Fruit fly (Drosophila melanogaster) whole organism, embryonic: ENCODE results near the gene Gart.

Experiments used
- Adf1 ChIP-seq: fragments of 200-800 bp; sonication (Bioruptor generic); IDR thresholded peaks from 2 replicates; pipeline ENCODE4 v1.3.6; 2022; ENCODE audit warnings: missing biosample characterization, missing genetic modification characterization
- CG10366 ChIP-seq: fragments of 200-800 bp; sonication (Bioruptor generic); IDR thresholded peaks from 2 replicates; pipeline ENCODE4 v1.3.6; 2022; ENCODE audit warnings: missing biosample characterization, missing genetic modification characterization
- CG10654 ChIP-seq: fragments of 200-800 bp; sonication (Bioruptor generic); optimal IDR thresholded peaks from 2 replicates; lab custom pipeline; 2016; ENCODE audit warnings: missing biosample characterization, missing genetic modification characterization
- CG11247 ChIP-seq: fragments of 200-800 bp; sonication (Bioruptor generic); IDR thresholded peaks from 2 replicates; pipeline ENCODE4 v1.3.6; 2022; ENCODE audit warnings: missing biosample characterization, missing genetic modification characterization
- CG11560 ChIP-seq: fragments of 200-800 bp; sonication (Bioruptor generic); IDR thresholded peaks from 3 replicates; pipeline ENCODE4 v1.3.6; 2022; ENCODE audit warnings: missing biosample characterization, missing genetic modification characterization
- CG14710 ChIP-seq: fragments of 200-800 bp; sonication (Bioruptor generic); optimal IDR thresholded peaks from 3 replicates; lab custom pipeline; 2019; ENCODE audit warnings: missing biosample characterization, mild to moderate bottlenecking, missing genetic modification characterization, moderate library complexity
- CG15011 ChIP-seq: fragments of 200-800 bp; sonication (Bioruptor generic); optimal IDR thresholded peaks from 3 replicates; lab custom pipeline; 2018; ENCODE audit warnings: missing biosample characterization, mild to moderate bottlenecking, missing genetic modification characterization
- CG18619 ChIP-seq: fragments of 200-800 bp; sonication (Bioruptor generic); optimal IDR thresholded peaks from 3 replicates; lab custom pipeline; 2017; ENCODE audit warnings: missing biosample characterization, mild to moderate bottlenecking, missing genetic modification characterization
- CG3281 ChIP-seq: fragments of 200-800 bp; sonication (Bioruptor generic); optimal IDR thresholded peaks from 3 replicates; lab custom pipeline; 2017; ENCODE audit warnings: missing biosample characterization, mild to moderate bottlenecking, missing genetic modification characterization
- CG33213 ChIP-seq: fragments of 200-800 bp; sonication (Bioruptor generic); optimal IDR thresholded peaks from 3 replicates; lab custom pipeline; 2016; ENCODE audit warnings: missing biosample characterization, missing genetic modification characterization
- CG3407 ChIP-seq: fragments of 200-800 bp; sonication (Bioruptor generic); optimal IDR thresholded peaks from 2 replicates; lab custom pipeline; 2018; ENCODE audit warnings: missing biosample characterization, mild to moderate bottlenecking, missing genetic modification characterization
- CG5180 ChIP-seq: fragments of 200-800 bp; sonication (Bioruptor generic); optimal IDR thresholded peaks from 3 replicates; lab custom pipeline; 2017; ENCODE audit warnings: missing biosample characterization, missing genetic modification characterization, mild to moderate bottlenecking, moderate library complexity, missing genetic modification reagents
- CG5245 ChIP-seq: fragments of 200-800 bp; sonication (Bioruptor generic); optimal IDR thresholded peaks from 3 replicates; lab custom pipeline; 2016; ENCODE audit warnings: missing biosample characterization, missing genetic modification characterization
- CG6254 ChIP-seq: fragments of 200-800 bp; sonication (Bioruptor generic); optimal IDR thresholded peaks from 3 replicates; lab custom pipeline; 2017; ENCODE audit warnings: mild to moderate bottlenecking, missing biosample characterization, missing genetic modification reagents, missing genetic modification characterization
- CG6765 ChIP-seq: fragments of 200-800 bp; sonication (Bioruptor generic); optimal IDR thresholded peaks from 3 replicates; lab custom pipeline; 2017; ENCODE audit warnings: missing biosample characterization, mild to moderate bottlenecking, missing genetic modification characterization
- CG8359 ChIP-seq: fragments of 200-800 bp; sonication (Bioruptor generic); optimal IDR thresholded peaks from 2 replicates; lab custom pipeline; 2017; ENCODE audit warnings: missing biosample characterization, mild to moderate bottlenecking, missing genetic modification characterization, borderline replicate concordance
- CG8478 ChIP-seq: fragments of >200 bp; optimal IDR thresholded peaks from 2 replicates; lab custom pipeline; 2018
- CG9727 ChIP-seq: fragments of 200-800 bp; sonication (Bioruptor generic); optimal IDR thresholded peaks from 3 replicates; lab custom pipeline; 2017; ENCODE audit warnings: missing biosample characterization, mild to moderate bottlenecking, missing genetic modification characterization
- CoRest ChIP-seq: fragments of 200-800 bp; sonication (Bioruptor generic); optimal IDR thresholded peaks from 3 replicates; lab custom pipeline; 2018; ENCODE audit warnings: missing biosample characterization, mild to moderate bottlenecking, missing genetic modification characterization, moderate library complexity
- D19A ChIP-seq: fragments of 200-800 bp; optimal IDR thresholded peaks from 3 replicates; lab custom pipeline; 2019; ENCODE audit warnings: missing biosample characterization, mild to moderate bottlenecking, missing genetic modification characterization, moderate library complexity
- Deaf1 ChIP-seq: fragments of 200-800 bp; optimal IDR thresholded peaks from 3 replicates; lab custom pipeline; 2019; ENCODE audit warnings: missing biosample characterization, mild to moderate bottlenecking, missing genetic modification characterization, moderate library complexity
- Doc2 ChIP-seq: fragments of 200-800 bp; sonication (Bioruptor generic); IDR thresholded peaks from 2 replicates; pipeline ENCODE4 v1.3.6; 2022; ENCODE audit warnings: missing biosample characterization, missing genetic modification characterization
- Gsc ChIP-seq: fragments of 200-800 bp; sonication (Bioruptor generic); IDR thresholded peaks from 2 replicates; pipeline ENCODE4 v1.3.6; 2022; ENCODE audit warnings: missing biosample characterization, missing genetic modification characterization
- HHEX ChIP-seq: fragments of 200-800 bp; sonication (Bioruptor generic); optimal IDR thresholded peaks from 3 replicates; lab custom pipeline; 2017; ENCODE audit warnings: missing biosample characterization, mild to moderate bottlenecking, missing genetic modification characterization, missing genetic modification reagents
- MBD-R2 ChIP-seq: fragments of 200-800 bp; sonication (Bioruptor generic); IDR thresholded peaks from 2 replicates; pipeline ENCODE4 v1.3.6; 2022; ENCODE audit warnings: missing biosample characterization, missing genetic modification characterization
- Myb ChIP-seq: fragments of 200-800 bp; sonication (Bioruptor generic); optimal IDR thresholded peaks from 2 replicates; lab custom pipeline; 2016; ENCODE audit warnings: missing biosample characterization, missing genetic modification characterization
- Nf-YC ChIP-seq: fragments of 200-800 bp; optimal IDR thresholded peaks from 3 replicates; lab custom pipeline; 2019; ENCODE audit warnings: missing biosample characterization, mild to moderate bottlenecking, missing genetic modification characterization, moderate library complexity
- Xbp1 ChIP-seq: fragments of 200-800 bp; sonication (Bioruptor generic); optimal IDR thresholded peaks from 3 replicates; lab custom pipeline; 2016; ENCODE audit warnings: missing biosample characterization, mild to moderate bottlenecking, missing genetic modification characterization
- amos ChIP-seq: fragments of 200-800 bp; sonication (Bioruptor generic); IDR thresholded peaks from 2 replicates; pipeline ENCODE4 v1.3.6; 2022; ENCODE audit warnings: missing biosample characterization, missing genetic modification characterization; ENCODE audit not compliant: partially characterized antibody
- ap ChIP-seq: fragments of 200-800 bp; sonication (Bioruptor generic); IDR thresholded peaks from 2 replicates; pipeline ENCODE4 v1.3.6; 2022; ENCODE audit warnings: missing biosample characterization, missing genetic modification characterization
- ash1 ChIP-seq: fragments of 200-800 bp; sonication (Bioruptor generic); optimal IDR thresholded peaks from 2 replicates; lab custom pipeline; 2018; ENCODE audit warnings: missing biosample characterization, mild to moderate bottlenecking, missing genetic modification characterization
- cato ChIP-seq: fragments of 200-800 bp; sonication (Bioruptor generic); optimal IDR thresholded peaks from 2 replicates; lab custom pipeline; 2016; ENCODE audit warnings: missing biosample characterization, missing genetic modification characterization, borderline replicate concordance
- croc ChIP-seq: fragments of 200-800 bp; sonication (Bioruptor generic); conservative IDR thresholded peaks from 3 replicates; pipeline ENCODE4 v1.3.6; 2022; ENCODE audit warnings: missing biosample characterization, missing genetic modification characterization
- da ChIP-seq: fragments of 200-800 bp; sonication (Bioruptor generic); optimal IDR thresholded peaks from 2 replicates; lab custom pipeline; 2016; ENCODE audit warnings: missing biosample characterization, missing genetic modification characterization
- dati ChIP-seq: fragments of 200-800 bp; sonication (Bioruptor generic); IDR thresholded peaks from 2 replicates; pipeline ENCODE4 v1.3.6; 2022; ENCODE audit warnings: missing biosample characterization, missing genetic modification characterization
- esg ChIP-seq: fragments of 200-800 bp; sonication (Bioruptor generic); conservative IDR thresholded peaks from 2 replicates; pipeline ENCODE4 v1.3.6; 2022; ENCODE audit warnings: missing biosample characterization, missing genetic modification characterization
- fu2 ChIP-seq: fragments of 200-800 bp; sonication (Bioruptor generic); optimal IDR thresholded peaks from 2 replicates; lab custom pipeline; 2016; ENCODE audit warnings: missing biosample characterization, missing genetic modification characterization
- gcm2 ChIP-seq: fragments of 200-800 bp; sonication (Bioruptor generic); optimal IDR thresholded peaks from 2 replicates; lab custom pipeline; 2016; ENCODE audit warnings: missing biosample characterization, missing genetic modification characterization
- lab ChIP-seq: fragments of 200-800 bp; sonication (Bioruptor generic); optimal IDR thresholded peaks from 3 replicates; lab custom pipeline; 2017; ENCODE audit warnings: missing biosample characterization, missing genetic modification characterization, mild to moderate bottlenecking, moderate library complexity, missing genetic modification reagents
- org-1 ChIP-seq: fragments of 200-800 bp; sonication (Bioruptor generic); optimal IDR thresholded peaks from 2 replicates; lab custom pipeline; 2017; ENCODE audit warnings: missing biosample characterization, missing genetic modification characterization
- p53 ChIP-seq: fragments of 200-800 bp; sonication (Bioruptor generic); optimal IDR thresholded peaks from 2 replicates; lab custom pipeline; 2016; ENCODE audit warnings: missing biosample characterization, missing genetic modification characterization
- pnt ChIP-seq: fragments of 200-800 bp; sonication (Bioruptor generic); optimal IDR thresholded peaks from 3 replicates; lab custom pipeline; 2016; ENCODE audit warnings: missing biosample characterization, missing genetic modification characterization
- pzg ChIP-seq: fragments of 200-800 bp; sonication (Bioruptor generic); optimal IDR thresholded peaks from 3 replicates; lab custom pipeline; 2018; ENCODE audit warnings: missing biosample characterization, mild to moderate bottlenecking, missing genetic modification characterization, moderate library complexity
- sisA ChIP-seq: fragments of 200-800 bp; sonication (Bioruptor generic); IDR thresholded peaks from 2 replicates; pipeline ENCODE4 v1.3.6; 2022; ENCODE audit warnings: missing biosample characterization, missing genetic modification characterization
- tll ChIP-seq, 2 experiments: fragments of 200-800 bp in 1 of 2; fragments of >200 bp in 1 of 2; sonication (Bioruptor generic) in 1 of 2; optimal IDR thresholded peaks; 2 replicates each; lab custom pipeline; 2017 to 2019; ENCODE audit warnings: missing biosample characterization in 2 of 2, missing genetic modification characterization in 2 of 2, mild to moderate bottlenecking in 1 of 2, moderate library complexity in 1 of 2
- tup ChIP-seq: fragments of 200-800 bp; sonication (Bioruptor generic); optimal IDR thresholded peaks from 2 replicates; lab custom pipeline; 2016; ENCODE audit warnings: missing biosample characterization, mild to moderate bottlenecking, missing genetic modification characterization, moderate library complexity
- unc-4 ChIP-seq: fragments of 200-800 bp; sonication (Bioruptor generic); IDR thresholded peaks from 2 replicates; pipeline ENCODE4 v1.3.6; 2022; ENCODE audit warnings: missing biosample characterization, missing genetic modification characterization; ENCODE audit not compliant: partially characterized antibody
- usp ChIP-seq: fragments of >200 bp; optimal IDR thresholded peaks from 2 replicates; lab custom pipeline; 2017; ENCODE audit warnings: missing biosample characterization, missing genetic modification characterization
- vfl ChIP-seq: fragments of 200-800 bp; sonication (Bioruptor generic); optimal IDR thresholded peaks from 2 replicates; lab custom pipeline; 2016; ENCODE audit warnings: missing biosample characterization, missing genetic modification characterization
- zen ChIP-seq: fragments of 200-800 bp; sonication (Bioruptor generic); optimal IDR thresholded peaks from 3 replicates; lab custom pipeline; 2018; ENCODE audit warnings: missing biosample characterization, mild to moderate bottlenecking, missing genetic modification characterization, moderate library complexity
- zf30C ChIP-seq: fragments of 200-800 bp; sonication (Bioruptor generic); optimal IDR thresholded peaks from 3 replicates; lab custom pipeline; 2018; ENCODE audit warnings: missing biosample characterization, mild to moderate bottlenecking, missing genetic modification characterization

The Gart gene

DNA sequence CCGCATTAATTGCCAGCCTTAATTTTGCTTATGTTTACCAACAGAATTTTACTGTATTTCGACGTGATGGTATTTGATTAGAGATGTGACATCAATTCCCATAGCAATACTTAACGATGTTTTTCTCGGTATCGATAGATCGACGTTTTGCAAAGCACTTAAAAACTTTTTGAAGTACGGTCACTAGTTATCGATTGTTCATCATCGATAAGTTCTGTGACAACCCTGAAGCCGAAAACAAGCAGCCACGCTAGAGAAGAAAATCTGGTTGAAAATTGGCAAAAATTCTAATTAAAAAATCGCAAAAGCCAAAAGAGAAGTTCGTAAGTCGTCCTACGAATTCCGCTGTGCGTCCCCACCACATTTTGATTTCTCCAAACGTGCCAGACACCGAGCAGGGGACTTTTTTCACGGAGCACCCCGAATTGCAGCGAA, 8.8 kb upstream of the Gart start, which contains the start of the genes Rab30 and Caper (continued):
- TF ChIP-seq CG5180 (GFP tag; lab: Kevin White, UChicago) (no peak), CG8478 (lab: Kevin White, UChicago) (no peak), Nf-YC (tag; lab: Kevin White, UChicago) (peak; percentile 68), CG6254 (GFP tag; lab: Kevin White, UChicago) (no peak), tll (GFP tag; optimal IDR thresholded peaks at IDR 0.05; lab: Kevin White, UChicago) (peak in 1 of 2 experiments; percentile 6), HHEX (no peak), CG3281 (GFP tag; lab: Kevin White, UChicago) (peak; percentile 46), gcm2 (GFP tag; lab: Kevin White, UChicago) (no peak), Adf1 (peak; percentile 54), CG14710 (tag; lab: Kevin White, UChicago) (peak; percentile 69), zen (tag; lab: Kevin White, UChicago) (peak; percentile 62), amos (GFP tag; lab: Robert Waterston, UW) (peak; percentile 99), CG10654 (GFP tag; lab: Kevin White, UChicago) (peak; percentile 46), lab (no peak), croc (GFP tag; lab: Robert Waterston, UW) (no peak), cato (GFP tag; lab: Kevin White, UChicago) (no peak), tup (GFP tag; lab: Kevin White, UChicago) (no peak), vfl (GFP tag; lab: Kevin White, UChicago) (peak; percentile 74), pnt (GFP tag; lab: Kevin White, UChicago) (peak; percentile 60), CG3407 (no peak), CG6765 (GFP tag; lab: Kevin White, UChicago) (no peak), dati (GFP tag; lab: Robert Waterston, UW) (no peak), p53 (GFP tag; lab: Kevin White, UChicago) (peak; percentile 68), Myb (GFP tag; lab: Kevin White, UChicago) (peak; percentile 75), CG10366 (GFP tag; lab: Robert Waterston, UW) (no peak), CG9727 (peak; percentile 48), D19A (tag; lab: Kevin White, UChicago) (peak; percentile 32), esg (no peak), MBD-R2 (GFP tag; lab: Robert Waterston, UW) (peak; percentile 80), CG18619 (GFP tag; lab: Kevin White, UChicago) (no peak), da (GFP tag; lab: Kevin White, UChicago) (no peak), org-1 (GFP tag; lab: Kevin White, UChicago) (no peak), zf30C (GFP tag; lab: Kevin White, UChicago) (no peak), ap (GFP tag; lab: Robert Waterston, UW) (no peak), CG8359 (no peak), CG15011 (no peak), Doc2 (no peak), pzg (GFP tag; lab: Kevin White, UChicago) (peak; percentile 94), CG5245 (GFP tag; lab: Kevin White, UChicago) (peak; percentile 13), Gsc (GFP tag; lab: Robert Waterston, UW) (no peak), usp (no peak), CoRest (tag; lab: Kevin White, UChicago) (peak; percentile 46), Xbp1 (GFP tag; lab: Kevin White, UChicago) (peak; percentile 63), sisA (GFP tag; lab: Robert Waterston, UW) (no peak), ash1 (GFP tag; lab: Kevin White, UChicago) (peak; percentile 21), CG11247 (peak; percentile 53), Deaf1 (tag; lab: Kevin White, UChicago) (peak; percentile 58), CG11560 (tag; lab: Robert Waterston, UW) (no peak), CG33213 (GFP tag; lab: Kevin White, UChicago) (peak; percentile 74), unc-4 (GFP tag; lab: Robert Waterston, UW) (peak; percentile 98), fu2 (GFP tag; lab: Kevin White, UChicago) (peak; percentile 57)
